Worm (Caenorhabditis elegans) whole organism, late embryonic: ENCODE results near the gene srbc-3.

Source experiments
- Y22D7AL.16 ChIP-seq: sonication (generic microtip); optimal IDR thresholded peaks from 2 replicates; lab custom pipeline; 2016; ENCODE audit warnings: missing genetic modification characterization, missing compliant biosample characterization
- dmd-4 ChIP-seq: sonication (generic microtip); optimal IDR thresholded peaks from 2 replicates; lab custom pipeline; 2016; ENCODE audit warnings: borderline replicate concordance, missing genetic modification characterization, missing compliant biosample characterization
- fkh-10 ChIP-seq: fragments of 150-350 bp; optimal IDR thresholded peaks from 2 replicates; lab custom pipeline; 2014; ENCODE audit warnings: missing biosample characterization, missing genetic modification reagents, missing genetic modification characterization
- nfya-1 ChIP-seq: sonication (generic microtip); optimal IDR thresholded peaks from 2 replicates; lab custom pipeline; 2017; ENCODE audit warnings: missing genetic modification characterization, mild to moderate bottlenecking, missing compliant biosample characterization, antibody characterized with exemption, moderate library complexity
- sox-4 ChIP-seq: sonication (generic microtip); optimal IDR thresholded peaks from 2 replicates; lab custom pipeline; 2017; ENCODE audit warnings: mild to moderate bottlenecking, missing genetic modification characterization, inconsistent platforms, missing compliant biosample characterization
- tbx-2 ChIP-seq: sonication (generic microtip); optimal IDR thresholded peaks from 2 replicates; lab custom pipeline; 2016; ENCODE audit warnings: missing genetic modification characterization, missing compliant biosample characterization
- unc-42 ChIP-seq: sonication (generic microtip); optimal IDR thresholded peaks from 2 replicates; lab custom pipeline; 2016; ENCODE audit warnings: missing genotype, missing genetic modification characterization, missing compliant biosample characterization

ce11 chrV:3280009-3280408, 28.3 kb upstream of the srbc-3 start, which contains the start of gene T28A11.2:
- no peak for TF ChIP-seq unc-42 (tag; lab: Kevin White, UChicago)
- TF ChIP-seq Y22D7AL.16 (tag; lab: Kevin White, UChicago): no peak
- TF ChIP-seq fkh-10 (GFP tag; lab: Kevin White, UChicago): no peak
- no peak for TF ChIP-seq dmd-4 (tag; lab: Kevin White, UChicago)
- no peak for TF ChIP-seq nfya-1 (tag; lab: Kevin White, UChicago)
- TF ChIP-seq sox-4 (tag; lab: Kevin White, UChicago): no peak
- TF ChIP-seq tbx-2: no peak
